Worm (Caenorhabditis elegans) whole organism, early embryonic: ENCODE data around the gene srw-94.

Experiments used
- B0310.2 ChIP-seq: sonication (generic microtip); optimal IDR thresholded peaks from 2 replicates; lab custom pipeline; 2016; ENCODE audit warnings: mild to moderate bottlenecking, missing genetic modification characterization, missing compliant biosample characterization
- F13C5.2 ChIP-seq: sonication (generic microtip); optimal IDR thresholded peaks from 2 replicates; lab custom pipeline; 2017; ENCODE audit warnings: mild to moderate bottlenecking, missing genetic modification characterization, inconsistent platforms, missing compliant biosample characterization
- aly-1 ChIP-seq: sonication (generic microtip); optimal IDR thresholded peaks from 2 replicates; lab custom pipeline; 2016; ENCODE audit warnings: missing genetic modification characterization, missing compliant biosample characterization
- ama-1 ChIP-seq: fragments of 150-350 bp; optimal IDR thresholded peaks from 2 replicates; lab custom pipeline; 2014
- ceh-13 ChIP-seq: fragments of 200-800 bp; sonication (Bioruptor generic); optimal IDR thresholded peaks from 2 replicates; lab custom pipeline; 2018; ENCODE audit warnings: mild to moderate bottlenecking, missing genetic modification characterization, missing compliant biosample characterization
- ceh-36 ChIP-seq: sonication (generic microtip); optimal IDR thresholded peaks from 2 replicates; lab custom pipeline; 2016; ENCODE audit warnings: missing genetic modification characterization, inconsistent platforms, missing compliant biosample characterization
- ets-7 ChIP-seq: sonication (generic microtip); optimal IDR thresholded peaks from 2 replicates; lab custom pipeline; 2016; ENCODE audit warnings: missing genotype, missing genetic modification characterization, missing compliant biosample characterization
- flt-1 ChIP-seq: fragments of 200-800 bp; sonication (Bioruptor generic); IDR thresholded peaks from 2 replicates; pipeline ENCODE4 v1.3.6; 2022; ENCODE audit warnings: missing genetic modification characterization, missing compliant biosample characterization
- hmbx-1 ChIP-seq: sonication (generic microtip); optimal IDR thresholded peaks from 2 replicates; lab custom pipeline; 2016; ENCODE audit warnings: mild to moderate bottlenecking, missing genetic modification characterization, missing compliant biosample characterization
- hmg-4 ChIP-seq: fragments of 200-800 bp; sonication (Bioruptor generic); optimal IDR thresholded peaks from 2 replicates; lab custom pipeline; 2018; ENCODE audit warnings: mild to moderate bottlenecking, missing genetic modification characterization, missing compliant biosample characterization
- hnd-1 ChIP-seq: sonication (generic microtip); optimal IDR thresholded peaks from 2 replicates; lab custom pipeline; 2016; ENCODE audit warnings: missing genetic modification characterization, missing compliant biosample characterization
- pes-1 ChIP-seq: fragments of 200-800 bp; sonication (Bioruptor generic); IDR thresholded peaks from 2 replicates; pipeline ENCODE4 v1.3.6; 2022; ENCODE audit warnings: missing genetic modification reagents, missing genetic modification characterization, missing compliant biosample characterization
- scrt-1 ChIP-seq: fragments of 200-800 bp; sonication (Bioruptor generic); IDR thresholded peaks from 2 replicates; pipeline ENCODE4 v1.3.6; 2022; ENCODE audit warnings: missing genetic modification characterization, missing compliant biosample characterization
- sea-1 ChIP-seq: fragments of 200-800 bp; sonication (Bioruptor generic); conservative IDR thresholded peaks from 2 replicates; pipeline ENCODE4 v1.3.6; 2022; ENCODE audit warnings: missing genetic modification characterization, missing compliant biosample characterization
- tbx-11 ChIP-seq: fragments of 200-800 bp; sonication (Bioruptor generic); IDR thresholded peaks from 2 replicates; pipeline ENCODE4 v1.3.6; 2022; ENCODE audit warnings: missing genetic modification characterization, missing compliant biosample characterization
- tbx-37 ChIP-seq: fragments of 200-800 bp; sonication (Bioruptor generic); conservative IDR thresholded peaks from 2 replicates; pipeline ENCODE4 v1.3.6; 2022; ENCODE audit warnings: missing genetic modification reagents, missing genetic modification characterization, missing compliant biosample characterization
- tra-4 ChIP-seq: sonication (generic microtip); optimal IDR thresholded peaks from 2 replicates; lab custom pipeline; 2017; ENCODE audit warnings: missing genetic modification characterization, missing compliant biosample characterization

The srw-94 gene

DNA sequence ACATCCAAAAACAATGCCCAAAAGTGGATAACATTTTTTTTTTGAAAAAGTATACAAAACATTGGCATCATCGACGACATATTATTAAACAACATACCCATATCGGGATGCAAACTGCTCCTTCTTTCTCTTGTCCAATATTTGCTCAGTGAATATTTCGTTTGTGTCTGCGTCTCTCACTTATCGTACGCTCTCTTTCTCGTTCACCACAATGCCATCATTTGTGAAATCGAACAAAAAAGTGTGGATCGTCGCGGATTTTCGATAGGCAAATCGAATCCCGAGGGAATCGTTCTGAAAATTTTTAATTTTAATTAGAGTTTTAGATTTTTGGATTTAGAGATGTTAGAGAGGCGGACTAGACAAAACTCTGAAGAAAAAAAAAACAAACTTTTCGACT is 32.5 kb downstream of the srw-94 start, which contains the start of gene tat-2:
Gene tat-2 (minus strand): TSS at position 101 of the 400 bp plus-strand sequence.
- TF ChIP-seq tra-4 (no peak), flt-1 (GFP tag; lab: Robert Waterston, UW) (no peak), ets-7 (no peak), tbx-37 (GFP tag; lab: Robert Waterston, UW) (no peak), aly-1 (no peak), pes-1 (GFP tag; lab: Robert Waterston, UW) (no peak), ceh-13 (GFP tag; lab: Kevin White, UChicago) (no peak), F13C5.2 (tag; lab: Kevin White, UChicago) (no peak), scrt-1 (no peak), sea-1 (GFP tag; lab: Robert Waterston, UW) (no peak), ama-1 (no peak), hmbx-1 (tag; lab: Kevin White, UChicago) (no peak)

DNA sequence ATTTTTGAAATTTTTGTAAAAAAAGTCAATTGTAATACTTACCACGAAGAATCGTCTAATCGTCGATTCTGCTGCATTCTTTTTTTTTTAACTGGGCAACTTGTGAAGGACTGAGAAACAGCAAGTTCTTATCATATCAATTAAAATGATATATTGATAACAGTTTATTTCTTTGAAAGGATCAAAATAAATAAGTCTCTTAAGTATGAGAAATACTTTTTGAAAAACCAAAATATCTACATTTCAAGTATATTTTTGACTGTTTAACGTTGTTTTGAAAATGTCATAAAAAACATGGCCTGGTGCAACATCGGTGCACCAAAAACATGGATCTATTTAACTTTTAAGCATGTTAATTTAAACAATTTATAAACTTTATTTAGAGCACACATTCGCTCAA is 41.9 kb downstream of the srw-94 start, which contains the start of gene Y17G9A.2:
Gene Y17G9A.2 (minus strand): TSS at position 101 of the 400 bp plus-strand sequence.
- no peak for TF ChIP-seq tra-4
- no peak for TF ChIP-seq ceh-36 (tag; lab: Kevin White, UChicago)
- no peak for TF ChIP-seq B0310.2 (tag; lab: Kevin White, UChicago)
- TF ChIP-seq ama-1, result no peak
- TF ChIP-seq aly-1, result no peak
- no peak for TF ChIP-seq tbx-11
- TF ChIP-seq scrt-1, result no peak
- TF ChIP-seq pes-1 (GFP tag; lab: Robert Waterston, UW), result no peak
- no peak for TF ChIP-seq F13C5.2 (tag; lab: Kevin White, UChicago)
- TF ChIP-seq hmbx-1 (tag; lab: Kevin White, UChicago), result no peak
- TF ChIP-seq tbx-37 (GFP tag; lab: Robert Waterston, UW), result no peak
- TF ChIP-seq sea-1 (GFP tag; lab: Robert Waterston, UW), result no peak
- TF ChIP-seq ceh-13 (GFP tag; lab: Kevin White, UChicago), result no peak
- TF ChIP-seq flt-1 (GFP tag; lab: Robert Waterston, UW), result no peak
- no peak for TF ChIP-seq hmg-4 (GFP tag; lab: Kevin White, UChicago)
- no peak for TF ChIP-seq hnd-1 (tag; lab: Kevin White, UChicago)
- no peak for TF ChIP-seq ets-7

ce11 chrIV:4858573-4858972 is 44.3 kb downstream of the srw-94 start, which contains the start of gene Y17G9A.3:
Y17G9A.3 (minus strand) TSS chrIV:4858673.
- no peak for TF ChIP-seq B0310.2 (tag; lab: Kevin White, UChicago)
- no peak for TF ChIP-seq pes-1 (GFP tag; lab: Robert Waterston, UW)
- no peak for TF ChIP-seq sea-1 (GFP tag; lab: Robert Waterston, UW)
- no peak for TF ChIP-seq scrt-1
- no peak for TF ChIP-seq ceh-36 (tag; lab: Kevin White, UChicago)
- no peak for TF ChIP-seq flt-1 (GFP tag; lab: Robert Waterston, UW)
- TF ChIP-seq hnd-1 (tag; lab: Kevin White, UChicago), result no peak
- TF ChIP-seq tra-4, result no peak
- no peak for TF ChIP-seq hmg-4 (GFP tag; lab: Kevin White, UChicago)
- TF ChIP-seq aly-1, result no peak
- no peak for TF ChIP-seq ets-7
- no peak for TF ChIP-seq tbx-37 (GFP tag; lab: Robert Waterston, UW)
- TF ChIP-seq ceh-13 (GFP tag; lab: Kevin White, UChicago), result no peak
- TF ChIP-seq tbx-11, result no peak
- no peak for TF ChIP-seq ama-1
- TF ChIP-seq hmbx-1 (tag; lab: Kevin White, UChicago), result no peak
- no peak for TF ChIP-seq F13C5.2 (tag; lab: Kevin White, UChicago)

- TF ChIP-seq ceh-36 (tag; lab: Kevin White, UChicago), result no peak
- TF ChIP-seq scrt-1, result no peak
- TF ChIP-seq sea-1 (GFP tag; lab: Robert Waterston, UW), result no peak
- no peak for TF ChIP-seq tbx-37 (GFP tag; lab: Robert Waterston, UW)
- TF ChIP-seq hmbx-1 (tag; lab: Kevin White, UChicago), result no peak
- TF ChIP-seq aly-1, result no peak
- TF ChIP-seq hnd-1 (tag; lab: Kevin White, UChicago), result no peak
- TF ChIP-seq hmg-4 (GFP tag; lab: Kevin White, UChicago), result no peak
- no peak for TF ChIP-seq ets-7
- no peak for TF ChIP-seq flt-1 (GFP tag; lab: Robert Waterston, UW)
- no peak for TF ChIP-seq B0310.2 (tag; lab: Kevin White, UChicago)
- no peak for TF ChIP-seq tra-4
- TF ChIP-seq ama-1, result no peak
Observed at ce11 chrIV:4861449-4861848, 47.2 kb downstream of the srw-94 start, which contains the start of the genes Y17G9A.4 and str-173. Y17G9A.4 (minus strand) TSS chrIV:4861549. str-173 (plus strand) TSS chrIV:4861773.

DNA sequence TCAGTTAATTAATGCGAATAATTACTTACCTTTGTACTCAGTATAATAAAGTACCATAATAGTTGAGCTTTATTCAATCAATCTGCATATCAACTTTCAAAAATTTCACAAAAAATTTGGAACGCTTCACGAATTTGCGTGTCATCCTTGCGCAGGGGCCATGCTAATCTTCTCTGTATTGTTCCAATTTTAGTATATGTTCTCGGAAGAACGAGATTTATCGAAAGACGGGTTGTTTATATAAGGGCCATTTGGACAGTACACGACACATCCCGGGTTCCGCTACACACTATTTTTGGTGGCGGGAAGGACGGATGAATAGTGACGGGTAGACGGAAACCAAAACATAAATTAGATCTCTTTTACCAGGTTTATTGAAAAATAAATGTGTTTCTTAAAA is 50.2 kb downstream of the srw-94 start:
- TF ChIP-seq tbx-11, result 0 out of 2 replicates have a peak, but pooled peaks have one; percentile 19
- TF ChIP-seq pes-1 (GFP tag; lab: Robert Waterston, UW), result 0 out of 2 replicates have a peak, but pooled peaks have one; percentile 32
- no peak for TF ChIP-seq ceh-36 (tag; lab: Kevin White, UChicago)

ce11 chrIV:4866599-4866998 is 52.3 kb downstream of the srw-94 start:
- no peak for TF ChIP-seq tra-4
- TF ChIP-seq F13C5.2 (tag; lab: Kevin White, UChicago), result no peak
- TF ChIP-seq B0310.2 (tag; lab: Kevin White, UChicago), result no peak
- TF ChIP-seq sea-1 (GFP tag; lab: Robert Waterston, UW), result no peak
- TF ChIP-seq pes-1 (GFP tag; lab: Robert Waterston, UW), result no peak
- TF ChIP-seq ama-1, result no peak
- no peak for TF ChIP-seq ceh-36 (tag; lab: Kevin White, UChicago)
- no peak for TF ChIP-seq hnd-1 (tag; lab: Kevin White, UChicago)
- no peak for TF ChIP-seq ets-7
